Worm (Caenorhabditis elegans): ENCODE measurements around the gene C47D2.1.
A peak's percentile ranks its signal among the peaks of the same experiment; 100 is the strongest.

C47D2.1 gene

ce11 chrX:8201210-8201609 is 13.7 kb upstream of the C47D2.1 start (continued):
- TF ChIP-seq ceh-6 (GFP tag; optimal IDR thresholded peaks at IDR 0.05) (no peak), nhr-232 (tag; optimal IDR thresholded peaks at IDR 0.05) (no peak), dve-1 (tag; optimal IDR thresholded peaks at IDR 0.05) (no peak), hlh-8 (tag; optimal IDR thresholded peaks at IDR 0.05) (no peak), ets-4 (tag; optimal IDR thresholded peaks at IDR 0.05) (no peak), nfya-1 (tag; optimal IDR thresholded peaks at IDR 0.05) (peak; percentile 21), sox-4 (tag; optimal IDR thresholded peaks at IDR 0.05) (no peak), unc-3 (GFP tag; conservative IDR thresholded peaks at IDR 0.05) (no peak), unc-3 (tag; optimal IDR thresholded peaks at IDR 0.05) (no peak), C38D4.7 (GFP tag; optimal IDR thresholded peaks at IDR 0.05) (no peak), K09A11.1 (tag; optimal IDR thresholded peaks at IDR 0.05; ENCODE audit: insufficient read depth) (no peak), hlh-15 (tag; optimal IDR thresholded peaks at IDR 0.05) (no peak), ceh-18 (tag; optimal IDR thresholded peaks at IDR 0.05) (no peak), rnt-1 (tag; optimal IDR thresholded peaks at IDR 0.05) (no peak), ceh-34 (tag; optimal IDR thresholded peaks at IDR 0.05) (peak; percentile 58), unc-86 (tag; optimal IDR thresholded peaks at IDR 0.05) (no peak), hlh-6 (tag; optimal IDR thresholded peaks at IDR 0.05) (peak; percentile 12), ceh-2 (tag; optimal IDR thresholded peaks at IDR 0.05) (peak; percentile 46), lim-6 (tag; optimal IDR thresholded peaks at IDR 0.05) (no peak), hlh-30 (tag; optimal IDR thresholded peaks at IDR 0.05; ENCODE audit: insufficient read depth) (no peak), ceh-24 (tag; optimal IDR thresholded peaks at IDR 0.05) (no peak), ref-2 (tag; optimal IDR thresholded peaks at IDR 0.05) (peak; percentile 20), pros-1 (tag; optimal IDR thresholded peaks at IDR 0.05) (peak; percentile 6), pha-4 (tag; optimal IDR thresholded peaks at IDR 0.05) (no peak), ceh-48 (tag; optimal IDR thresholded peaks at IDR 0.05) (no peak), ahr-1 (tag; optimal IDR thresholded peaks at IDR 0.05) (no peak), ceh-45 (GFP tag; IDR thresholded peaks at IDR 0.05) (no peak), fkh-10 (GFP tag; optimal IDR thresholded peaks at IDR 0.05) (no peak), sox-2 (GFP tag; IDR thresholded peaks at IDR 0.05) (no peak), pqm-1 (tag; optimal IDR thresholded peaks at IDR 0.05) (no peak), ceh-9 (tag; optimal IDR thresholded peaks at IDR 0.05) (no peak), fkh-6 (tag; optimal IDR thresholded peaks at IDR 0.05) (no peak)

- no peak for TF ChIP-seq syd-9 (tag; optimal IDR thresholded peaks at IDR 0.05)
- no peak for TF ChIP-seq hlh-13 (GFP tag; optimal IDR thresholded peaks at IDR 0.05)
- no peak for TF ChIP-seq lim-6 (tag; optimal IDR thresholded peaks at IDR 0.05)
- no peak for TF ChIP-seq pax-1 (tag; optimal IDR thresholded peaks at IDR 0.05)
These were observed 11.2 kb upstream of the C47D2.1 start, which contains the start of gene C17H11.6 for ce11 chrX:8203684-8204083. C17H11.6 (minus strand) TSS chrX:8203784.

- TF ChIP-seq che-1 (tag; optimal IDR thresholded peaks at IDR 0.05) (no peak), ceh-22 (tag; optimal IDR thresholded peaks at IDR 0.05) (no peak), odd-2 (tag; optimal IDR thresholded peaks at IDR 0.05) (no peak), mec-3 (tag; optimal IDR thresholded peaks at IDR 0.05; ENCODE audit: borderline replicate concordance) (no peak), pha-2 (tag; optimal IDR thresholded peaks at IDR 0.05) (no peak), gmeb-2 (tag; optimal IDR thresholded peaks at IDR 0.05) (no peak), ref-2 (tag; optimal IDR thresholded peaks at IDR 0.05) (no peak), fkh-10 (GFP tag; optimal IDR thresholded peaks at IDR 0.05) (no peak), ets-4 (tag; optimal IDR thresholded peaks at IDR 0.05) (no peak), Y22D7AL.16 (tag; optimal IDR thresholded peaks at IDR 0.05) (no peak)
These were observed 10.4 kb upstream of the C47D2.1 start for ce11 chrX:8204475-8204874.
